Fruit fly (Drosophila melanogaster) whole organism, embryonic: Measurements from ENCODE around the gene MSAmiP.

ENCODE experiments used
- ATbp ChIP-seq: fragments of 200-800 bp; sonication (Bioruptor generic); optimal IDR thresholded peaks from 2 replicates; lab custom pipeline; 2017; ENCODE audit warnings: missing biosample characterization, mild to moderate bottlenecking, missing genetic modification characterization, missing genetic modification reagents
- CG10267 ChIP-seq: fragments of 200-800 bp; sonication (Bioruptor generic); optimal IDR thresholded peaks from 2 replicates; lab custom pipeline; 2018; ENCODE audit warnings: missing biosample characterization, mild to moderate bottlenecking, missing genetic modification characterization, moderate library complexity
- CG10321 ChIP-seq: fragments of 200-800 bp; sonication (Bioruptor generic); IDR thresholded peaks from 2 replicates; pipeline ENCODE4 v1.3.6; 2022; ENCODE audit warnings: missing biosample characterization, missing genetic modification characterization
- CG11398 ChIP-seq: fragments of 200-800 bp; sonication (Bioruptor generic); optimal IDR thresholded peaks from 2 replicates; lab custom pipeline; 2016; ENCODE audit warnings: missing biosample characterization, missing genetic modification characterization
- CG11504 ChIP-seq: fragments of 200-800 bp; sonication (Bioruptor generic); optimal IDR thresholded peaks from 3 replicates; lab custom pipeline; 2019; ENCODE audit warnings: missing biosample characterization, mild to moderate bottlenecking, missing genetic modification characterization, moderate library complexity
- CG12104 ChIP-seq: fragments of 200-800 bp; sonication (Bioruptor generic); optimal IDR thresholded peaks from 3 replicates; lab custom pipeline; 2016; ENCODE audit warnings: missing biosample characterization, missing genetic modification characterization
- CG15073 ChIP-seq: fragments of 200-800 bp; sonication (Bioruptor generic); optimal IDR thresholded peaks from 2 replicates; lab custom pipeline; 2016; ENCODE audit warnings: missing biosample characterization, missing genetic modification characterization
- CG1603 ChIP-seq: fragments of 200-800 bp; sonication (Bioruptor generic); optimal IDR thresholded peaks from 2 replicates; lab custom pipeline; 2019; ENCODE audit warnings: missing biosample characterization, mild to moderate bottlenecking, missing genetic modification characterization, moderate library complexity
- CG17328 ChIP-seq: fragments of 200-800 bp; sonication (Bioruptor generic); IDR thresholded peaks from 2 replicates; pipeline ENCODE4 v1.3.6; 2022; ENCODE audit warnings: missing biosample characterization, missing genetic modification characterization
- CG17912 ChIP-seq: fragments of 200-800 bp; sonication (Bioruptor generic); optimal IDR thresholded peaks from 2 replicates; lab custom pipeline; 2018; ENCODE audit warnings: missing biosample characterization, mild to moderate bottlenecking, missing genetic modification characterization
- CG18262 ChIP-seq: fragments of 200-800 bp; optimal IDR thresholded peaks from 3 replicates; lab custom pipeline; 2019; ENCODE audit warnings: missing biosample characterization, mild to moderate bottlenecking, missing genetic modification characterization, moderate library complexity
- CG18476 ChIP-seq: fragments of 200-800 bp; sonication (Bioruptor generic); optimal IDR thresholded peaks from 2 replicates; lab custom pipeline; 2016; ENCODE audit warnings: missing biosample characterization, mild to moderate bottlenecking, missing genetic modification characterization
- CG2116 ChIP-seq: fragments of 200-800 bp; sonication (Bioruptor generic); optimal IDR thresholded peaks from 3 replicates; lab custom pipeline; 2018; ENCODE audit warnings: missing biosample characterization, mild to moderate bottlenecking, missing genetic modification characterization
- CG2202 ChIP-seq: fragments of 200-800 bp; sonication (Bioruptor generic); optimal IDR thresholded peaks from 2 replicates; lab custom pipeline; 2018; ENCODE audit warnings: missing biosample characterization, mild to moderate bottlenecking, missing genetic modification characterization
- CG30020 ChIP-seq: fragments of 200-800 bp; optimal IDR thresholded peaks from 2 replicates; lab custom pipeline; 2019; ENCODE audit warnings: missing biosample characterization, mild to moderate bottlenecking, missing genetic modification characterization, moderate library complexity
- CG32767 ChIP-seq: fragments of 200-800 bp; sonication (Bioruptor generic); IDR thresholded peaks from 2 replicates; pipeline ENCODE4 v1.3.6; 2022; ENCODE audit warnings: missing biosample characterization, missing genetic modification characterization
- CG6272 ChIP-seq: fragments of 200-800 bp; sonication (Bioruptor generic); IDR thresholded peaks from 2 replicates; pipeline ENCODE4 v1.3.6; 2022; ENCODE audit warnings: missing biosample characterization, missing genetic modification characterization
- D ChIP-seq, 2 experiments: fragments of 200-800 bp in 1 of 2; fragments of >200 bp in 1 of 2; sonication (Bioruptor generic) in 1 of 2; optimal IDR thresholded peaks; 2 replicates in 1 of 2; 3 replicates in 1 of 2; lab custom pipeline; 2017; ENCODE audit warnings: mild to moderate bottlenecking in 1 of 2, missing biosample characterization in 1 of 2, missing genetic modification characterization in 1 of 2, missing genetic modification reagents in 1 of 2
- D19A ChIP-seq: fragments of 200-800 bp; optimal IDR thresholded peaks from 3 replicates; lab custom pipeline; 2019; ENCODE audit warnings: missing biosample characterization, mild to moderate bottlenecking, missing genetic modification characterization, moderate library complexity
- Deaf1 ChIP-seq: fragments of 200-800 bp; optimal IDR thresholded peaks from 3 replicates; lab custom pipeline; 2019; ENCODE audit warnings: missing biosample characterization, mild to moderate bottlenecking, missing genetic modification characterization, moderate library complexity
- Fer3 ChIP-seq: fragments of 200-800 bp; sonication (Bioruptor generic); optimal IDR thresholded peaks from 2 replicates; lab custom pipeline; 2018; ENCODE audit warnings: missing biosample characterization, mild to moderate bottlenecking, missing genetic modification characterization, moderate library complexity
- GATAe ChIP-seq: fragments of 200-800 bp; sonication (Bioruptor generic); conservative IDR thresholded peaks from 2 replicates; pipeline ENCODE4 v1.3.6; 2022; ENCODE audit warnings: missing biosample characterization, missing genetic modification characterization
- H2.0 ChIP-seq: fragments of 200-800 bp; sonication (Bioruptor generic); IDR thresholded peaks from 2 replicates; pipeline ENCODE4 v1.3.6; 2022; ENCODE audit warnings: missing biosample characterization, missing genetic modification characterization
- Hsf ChIP-seq: fragments of 200-800 bp; sonication (Bioruptor generic); optimal IDR thresholded peaks from 3 replicates; lab custom pipeline; 2016; ENCODE audit warnings: missing biosample characterization, missing genetic modification characterization
- Nf-YC ChIP-seq: fragments of 200-800 bp; optimal IDR thresholded peaks from 3 replicates; lab custom pipeline; 2019; ENCODE audit warnings: missing biosample characterization, mild to moderate bottlenecking, missing genetic modification characterization, moderate library complexity
- PHDP ChIP-seq: fragments of 200-800 bp; sonication (Bioruptor generic); optimal IDR thresholded peaks from 3 replicates; lab custom pipeline; 2018; ENCODE audit warnings: missing biosample characterization, mild to moderate bottlenecking, missing genetic modification characterization, moderate library complexity
- Sox102F ChIP-seq: fragments of 200-800 bp; sonication (Bioruptor generic); optimal IDR thresholded peaks from 2 replicates; lab custom pipeline; 2018; ENCODE audit warnings: missing biosample characterization, mild to moderate bottlenecking, missing genetic modification characterization, moderate library complexity
- Sry-β ChIP-seq: fragments of 200-800 bp; sonication (Bioruptor generic); optimal IDR thresholded peaks from 2 replicates; lab custom pipeline; 2018; ENCODE audit warnings: missing biosample characterization, mild to moderate bottlenecking, missing genetic modification characterization, moderate library complexity
- Xrp1 ChIP-seq: fragments of 200-800 bp; sonication (Bioruptor generic); IDR thresholded peaks from 2 replicates; pipeline ENCODE4 v1.3.6; 2022; ENCODE audit warnings: missing biosample characterization, missing genetic modification characterization
- abd-A ChIP-seq: fragments of 200-800 bp; sonication (Bioruptor generic); optimal IDR thresholded peaks from 3 replicates; lab custom pipeline; 2019; ENCODE audit warnings: missing biosample characterization, mild to moderate bottlenecking, missing genetic modification characterization, moderate library complexity
- bbx ChIP-seq: fragments of 200-800 bp; sonication (Bioruptor generic); IDR thresholded peaks from 2 replicates; pipeline ENCODE4 v1.3.6; 2022; ENCODE audit warnings: missing biosample characterization, missing genetic modification characterization; ENCODE audit not compliant: partially characterized antibody
- bsh ChIP-seq, 2 experiments: fragments of 200-800 bp; sonication (Bioruptor generic); optimal IDR thresholded peaks; 2 replicates each; lab custom pipeline; 2017 to 2018; ENCODE audit warnings: mild to moderate bottlenecking in 2 of 2, missing biosample characterization in 2 of 2, missing genetic modification characterization in 2 of 2, moderate library complexity in 1 of 2
- dmrt99B ChIP-seq: fragments of 200-800 bp; sonication (Bioruptor generic); optimal IDR thresholded peaks from 2 replicates; lab custom pipeline; 2018; ENCODE audit warnings: missing biosample characterization, mild to moderate bottlenecking, missing genetic modification characterization, moderate library complexity
- fd96Cb ChIP-seq: fragments of 200-800 bp; sonication (Bioruptor generic); optimal IDR thresholded peaks from 2 replicates; lab custom pipeline; 2018; ENCODE audit warnings: missing biosample characterization, mild to moderate bottlenecking, missing genetic modification characterization, moderate library complexity
- gcm2 ChIP-seq: fragments of 200-800 bp; sonication (Bioruptor generic); optimal IDR thresholded peaks from 2 replicates; lab custom pipeline; 2016; ENCODE audit warnings: missing biosample characterization, missing genetic modification characterization
- grau ChIP-seq: fragments of 200-800 bp; optimal IDR thresholded peaks from 3 replicates; lab custom pipeline; 2019; ENCODE audit warnings: missing biosample characterization, mild to moderate bottlenecking, missing genetic modification characterization, moderate library complexity
- kah ChIP-seq: fragments of 200-800 bp; sonication (Bioruptor generic); optimal IDR thresholded peaks from 2 replicates; lab custom pipeline; 2018; ENCODE audit warnings: missing biosample characterization, mild to moderate bottlenecking, missing genetic modification characterization
- klu ChIP-seq: fragments of 200-800 bp; sonication (Bioruptor generic); IDR thresholded peaks from 2 replicates; pipeline ENCODE4 v1.3.6; 2022; ENCODE audit warnings: missing biosample characterization, missing genetic modification characterization
- kni ChIP-seq: fragments of 200-800 bp; sonication (Bioruptor generic); optimal IDR thresholded peaks from 3 replicates; lab custom pipeline; 2017; ENCODE audit warnings: mild to moderate bottlenecking, missing biosample characterization, missing genetic modification reagents, missing genetic modification characterization
- lilli ChIP-seq: fragments of 200-800 bp; sonication (Bioruptor generic); optimal IDR thresholded peaks from 3 replicates; lab custom pipeline; 2016; ENCODE audit warnings: missing biosample characterization, missing genetic modification characterization
- mirr ChIP-seq: fragments of 200-800 bp; sonication (Bioruptor generic); optimal IDR thresholded peaks from 3 replicates; lab custom pipeline; 2018; ENCODE audit warnings: missing biosample characterization, mild to moderate bottlenecking, missing genetic modification characterization
- nmo ChIP-seq: fragments of 200-800 bp; sonication (Bioruptor generic); optimal IDR thresholded peaks from 2 replicates; lab custom pipeline; 2018; ENCODE audit warnings: missing biosample characterization, mild to moderate bottlenecking, missing genetic modification characterization, moderate library complexity
- otp ChIP-seq: fragments of 200-800 bp; sonication (Bioruptor generic); IDR thresholded peaks from 3 replicates; pipeline ENCODE4, ENCODE4 v1.3.6; 2022; ENCODE audit warnings: missing biosample characterization, missing genetic modification characterization
- prd ChIP-seq, 3 experiments: fragments of >200 bp in 2 of 3; fragments of 200-800 bp in 1 of 3; sonication (Bioruptor generic) in 1 of 3; optimal IDR thresholded peaks in 2 of 3; IDR thresholded peaks in 1 of 3; 2 replicates in 2 of 3; 3 replicates in 1 of 3; pipeline versions ENCODE4 v1.3.6 to Lab custom; 2017 to 2022; ENCODE audit warnings: missing biosample characterization in 1 of 3, missing genetic modification characterization in 1 of 3
- pros ChIP-seq: fragments of 200-800 bp; sonication (Bioruptor generic); optimal IDR thresholded peaks from 3 replicates; lab custom pipeline; 2019; ENCODE audit warnings: missing biosample characterization, mild to moderate bottlenecking, missing genetic modification characterization, moderate library complexity
- sens ChIP-seq: fragments of 200-800 bp; sonication (Bioruptor generic); peaks from one replicate; lab custom pipeline; 2016; ENCODE audit warnings: missing biosample characterization, missing genetic modification characterization
- slbo ChIP-seq: fragments of 200-800 bp; sonication (Bioruptor generic); IDR thresholded peaks from 2 replicates; pipeline ENCODE4 v1.3.6; 2022; ENCODE audit warnings: missing biosample characterization, missing genetic modification characterization
- stc ChIP-seq: fragments of 200-800 bp; sonication (Bioruptor generic); IDR thresholded peaks from 2 replicates; pipeline ENCODE4 v1.3.6; 2022; ENCODE audit warnings: missing biosample characterization, missing genetic modification characterization
- tll ChIP-seq, 2 experiments: fragments of 200-800 bp in 1 of 2; fragments of >200 bp in 1 of 2; sonication (Bioruptor generic) in 1 of 2; optimal IDR thresholded peaks; 2 replicates each; lab custom pipeline; 2017 to 2019; ENCODE audit warnings: missing biosample characterization in 2 of 2, missing genetic modification characterization in 2 of 2, mild to moderate bottlenecking in 1 of 2, moderate library complexity in 1 of 2
- twi ChIP-seq: fragments of 200-800 bp; optimal IDR thresholded peaks from 2 replicates; lab custom pipeline; 2019; ENCODE audit warnings: missing biosample characterization, mild to moderate bottlenecking, missing genetic modification characterization, moderate library complexity

MSAmiP gene

dm6 chr3R:16913300-16913928, 17.3 kb upstream of the MSAmiP start (continued):
- no peak for TF ChIP-seq CG12104 (GFP tag; lab: Kevin White, UChicago)
- peak; percentile 57 for TF ChIP-seq abd-A (tag; lab: Kevin White, UChicago)
- TF ChIP-seq kni (GFP tag; lab: Kevin White, UChicago) = peak; percentile 88
- TF ChIP-seq sens (GFP tag; lab: Kevin White, UChicago) = peak; percentile 37
- no peak for TF ChIP-seq gcm2 (GFP tag; lab: Kevin White, UChicago)
- TF ChIP-seq CG18476 = peak; percentile 1
- no peak for TF ChIP-seq stc
- TF ChIP-seq Hsf = no peak
- peak; percentile 33; the same call in 1 of the 2 replicates for TF ChIP-seq bbx (GFP tag; lab: Robert Waterston, UW)
- TF ChIP-seq CG18262 = peak; percentile 61
- TF ChIP-seq CG10267 = peak; percentile 22
- no peak for TF ChIP-seq PHDP
- TF ChIP-seq Xrp1 (GFP tag; lab: Robert Waterston, UW) = peak; percentile 40; the same call in 1 of the 2 replicates
- TF ChIP-seq Deaf1 (tag; lab: Kevin White, UChicago) = peak; percentile 59
- no peak for TF ChIP-seq CG1603 (tag; lab: Kevin White, UChicago)
- TF ChIP-seq kah (GFP tag; lab: Kevin White, UChicago) = no peak
- peak in 1 of 2 experiments; percentile 35 for TF ChIP-seq tll (GFP tag; optimal IDR thresholded peaks at IDR 0.05; lab: Kevin White, UChicago)
- peak; percentile 91 for TF ChIP-seq Nf-YC (tag; lab: Kevin White, UChicago)
- peak; percentile 39 for TF ChIP-seq CG11504 (tag; lab: Kevin White, UChicago)
- no peak for TF ChIP-seq H2.0 (GFP tag; lab: Robert Waterston, UW)
- TF ChIP-seq Fer3 = no peak
- TF ChIP-seq twi = peak; percentile 28
- TF ChIP-seq GATAe = no peak
- TF ChIP-seq pros (GFP tag; lab: Kevin White, UChicago) = peak; percentile 7
- no peak for TF ChIP-seq Sry-β
- TF ChIP-seq CG10321 (GFP tag; lab: Robert Waterston, UW) = 0 out of 2 replicates have a peak, but pooled peaks have one; percentile 21
- peak; percentile 25 for TF ChIP-seq Sox102F (GFP tag; lab: Kevin White, UChicago)
- TF ChIP-seq nmo (GFP tag; lab: Kevin White, UChicago) = peak; percentile 21
- TF ChIP-seq klu (GFP tag; lab: Robert Waterston, UW) = no peak
- no peak for TF ChIP-seq CG11398
- peak; percentile 9 for TF ChIP-seq fd96Cb
- no peak for TF ChIP-seq mirr
- no peak for TF ChIP-seq prd (optimal IDR thresholded peaks at IDR 0.05; lab: Kevin White, UChicago)
- TF ChIP-seq prd (GFP tag; IDR thresholded peaks at IDR 0.05; lab: Robert Waterston, UW) = peak; percentile 43; the same call in 2 of the 3 replicates
- no peak for TF ChIP-seq D (optimal IDR thresholded peaks at IDR 0.05; lab: Kevin White, UChicago)
- TF ChIP-seq D (GFP tag; optimal IDR thresholded peaks at IDR 0.05; lab: Kevin White, UChicago) = peak; percentile 18
- no peak for TF ChIP-seq CG17912 (GFP tag; lab: Kevin White, UChicago)
- TF ChIP-seq grau = peak; percentile 19

DNA sequence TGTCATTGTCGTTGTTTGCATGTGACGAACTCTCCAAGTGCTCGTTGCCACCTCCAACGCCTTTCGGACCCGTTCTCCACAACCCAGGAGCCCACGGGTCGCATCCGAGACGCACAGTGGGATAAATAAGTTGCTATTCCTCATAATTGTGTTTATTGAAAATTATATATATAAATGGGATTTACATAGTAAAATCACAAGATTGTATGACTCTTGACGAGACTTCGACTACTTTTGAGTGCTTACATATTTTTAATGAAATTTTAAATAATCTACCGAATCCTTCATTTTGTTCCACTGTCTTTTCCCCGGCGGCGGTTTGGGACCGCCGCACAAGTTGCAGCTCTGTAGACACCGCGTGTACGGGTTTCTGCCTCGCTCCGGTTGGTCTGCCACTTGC, 11.7 kb upstream of the MSAmiP start:
- TF ChIP-seq H2.0 (GFP tag; lab: Robert Waterston, UW) = 0 out of 2 replicates have a peak, but pooled peaks have one; percentile 33
- TF ChIP-seq CG32767 = 0 out of 2 replicates have a peak, but pooled peaks have one; percentile 23
- TF ChIP-seq dmrt99B (tag; lab: Kevin White, UChicago) = peak; percentile 7
- TF ChIP-seq bsh (GFP tag; optimal IDR thresholded peaks at IDR 0.05; lab: Kevin White, UChicago) = peak in 1 of 2 experiments; percentile 80
- TF ChIP-seq CG2202 = peak; percentile 46
- no peak for TF ChIP-seq slbo (GFP tag; lab: Robert Waterston, UW)
- peak; percentile 72 for TF ChIP-seq CG17328 (GFP tag; lab: Robert Waterston, UW)
- TF ChIP-seq otp (GFP tag; lab: Robert Waterston, UW) = 0 out of 3 replicates have a peak, but pooled peaks have one; percentile 33
- peak; percentile 19 for TF ChIP-seq ATbp (GFP tag; lab: Kevin White, UChicago)
- peak; percentile 16 for TF ChIP-seq lilli
- TF ChIP-seq CG6272 (GFP tag; lab: Robert Waterston, UW) = no peak
- no peak for TF ChIP-seq CG15073 (GFP tag; lab: Kevin White, UChicago)
- no peak for TF ChIP-seq D19A (tag; lab: Kevin White, UChicago)
- TF ChIP-seq sens (GFP tag; lab: Kevin White, UChicago) = peak; percentile 87
- TF ChIP-seq CG30020 = no peak
- TF ChIP-seq CG2116 = no peak
